Fruit fly (Drosophila melanogaster) whole organism: ENCODE results near the gene Usp32.
A peak's percentile ranks its signal among the peaks of the same experiment; 100 is the strongest.

Experiments
- Dll ChIP-seq: fragments of >200 bp; optimal IDR thresholded peaks from 2 replicates; lab custom pipeline; 2017
- pan ChIP-seq: fragments of >200 bp; optimal IDR thresholded peaks from 2 replicates; lab custom pipeline; 2017
- psq ChIP-seq: fragments of >200 bp; optimal IDR thresholded peaks from 2 replicates; lab custom pipeline; 2017

Gene Usp32

DNA sequence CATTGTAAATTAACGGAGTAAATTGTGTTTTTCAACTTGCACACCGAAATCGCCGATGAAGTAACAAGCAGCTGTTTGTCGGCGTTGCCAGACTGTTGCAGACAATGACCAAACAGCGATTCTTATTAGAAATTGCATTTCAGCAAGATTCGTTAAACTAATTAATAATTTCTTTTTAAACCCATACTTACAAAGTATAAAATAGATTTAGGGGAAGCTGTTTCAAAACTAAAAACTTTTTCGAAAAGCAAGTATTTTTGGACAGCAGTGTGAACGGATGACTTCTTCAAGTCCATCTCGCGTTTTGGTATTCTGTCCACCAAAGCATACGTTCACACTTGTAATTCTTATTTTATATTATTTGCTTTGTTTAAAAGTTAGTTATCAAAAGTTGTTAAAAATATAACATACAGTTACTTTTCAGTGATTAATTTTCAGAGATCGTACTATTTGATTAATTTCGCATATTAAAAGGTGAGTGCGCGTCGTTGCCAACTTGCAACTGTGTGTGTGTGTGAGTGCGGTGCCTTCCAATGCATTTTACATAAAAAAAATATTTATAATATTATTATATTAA lies 57.6 kb downstream of the Usp32 start, which contains the start of the genes CG8004 and RhoGDI:
CG8004 (minus strand) TSS at position 74 of the 577 bp plus-strand sequence.
RhoGDI (plus strand) TSS at position 309 of the 577 bp plus-strand sequence.
- no peak for TF ChIP-seq pan (lab: Kevin White, UChicago)

DNA sequence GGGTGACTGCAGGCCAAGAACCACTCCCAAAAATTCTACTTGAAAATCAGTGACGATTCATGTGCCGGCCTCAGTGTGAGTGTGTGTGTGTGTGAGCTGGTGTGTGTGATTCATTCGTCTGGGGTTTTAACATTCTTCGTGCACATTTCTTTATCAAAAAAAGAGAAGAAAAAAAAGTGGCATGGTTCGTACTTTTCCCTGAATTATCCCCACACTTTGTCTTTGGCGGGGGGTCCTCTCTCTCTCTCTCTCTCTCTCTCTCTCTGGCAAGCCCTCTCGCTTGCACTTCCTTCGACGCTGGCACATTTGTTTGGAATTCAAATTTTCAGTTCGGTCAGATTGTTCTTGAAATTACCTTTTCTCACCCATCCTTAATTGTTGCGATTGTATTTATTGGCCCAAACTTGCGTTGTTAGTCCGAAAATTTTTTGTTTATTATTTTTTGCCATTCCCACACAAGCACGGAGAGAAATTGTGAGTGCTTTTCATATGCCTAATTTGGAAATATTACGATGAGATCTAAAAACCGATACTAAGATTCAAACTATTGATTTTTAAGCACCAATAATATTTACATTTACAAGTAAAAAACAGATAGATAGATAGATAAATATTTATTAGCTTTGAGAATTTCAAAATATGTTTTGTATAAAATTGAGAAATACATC lies 58.2 kb downstream of the Usp32 start:
- no peak for TF ChIP-seq Dll (lab: Kevin White, UChicago)
- no peak for TF ChIP-seq psq

DNA sequence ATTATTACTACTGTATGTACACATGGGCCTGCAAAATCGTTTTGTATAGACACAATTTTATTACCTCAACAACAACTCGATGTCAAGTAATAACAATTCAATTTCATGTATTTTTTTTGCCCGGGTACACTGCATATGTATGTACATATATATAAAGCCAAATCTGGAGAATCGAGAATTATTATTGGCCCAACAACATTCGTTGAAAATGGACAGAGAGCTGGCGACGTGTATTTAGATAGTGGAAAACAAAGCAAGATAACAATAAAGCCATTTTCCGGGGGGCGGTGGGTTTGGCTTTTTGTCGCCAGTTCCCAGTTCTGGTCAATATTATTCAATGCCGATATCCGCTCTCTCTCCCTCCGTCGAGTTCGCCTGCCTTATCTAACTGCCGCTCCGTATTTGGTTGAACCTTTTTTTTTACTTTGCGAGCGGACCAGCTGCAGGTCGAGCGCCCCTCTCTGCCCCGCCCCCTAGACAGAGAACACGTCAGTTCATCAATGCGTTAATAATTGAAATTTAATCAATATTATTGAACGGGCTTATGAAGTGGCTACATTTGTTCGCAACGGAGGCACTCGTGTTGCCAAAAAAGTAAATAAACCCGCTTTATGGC lies 58.9 kb downstream of the Usp32 start:
- TF ChIP-seq Dll (lab: Kevin White, UChicago): no peak
- peak; percentile 31 for TF ChIP-seq pan (lab: Kevin White, UChicago)
